Fruit fly (Drosophila melanogaster) whole organism, larva: ENCODE measurements around the gene atk.

ENCODE experiments used
- noc ChIP-seq: fragments of 200-800 bp; sonication (Bioruptor generic); optimal IDR thresholded peaks from 3 replicates; lab custom pipeline; 2019; ENCODE audit warnings: missing biosample characterization, mild to moderate bottlenecking, missing genetic modification characterization, moderate library complexity

Gene atk

DNA sequence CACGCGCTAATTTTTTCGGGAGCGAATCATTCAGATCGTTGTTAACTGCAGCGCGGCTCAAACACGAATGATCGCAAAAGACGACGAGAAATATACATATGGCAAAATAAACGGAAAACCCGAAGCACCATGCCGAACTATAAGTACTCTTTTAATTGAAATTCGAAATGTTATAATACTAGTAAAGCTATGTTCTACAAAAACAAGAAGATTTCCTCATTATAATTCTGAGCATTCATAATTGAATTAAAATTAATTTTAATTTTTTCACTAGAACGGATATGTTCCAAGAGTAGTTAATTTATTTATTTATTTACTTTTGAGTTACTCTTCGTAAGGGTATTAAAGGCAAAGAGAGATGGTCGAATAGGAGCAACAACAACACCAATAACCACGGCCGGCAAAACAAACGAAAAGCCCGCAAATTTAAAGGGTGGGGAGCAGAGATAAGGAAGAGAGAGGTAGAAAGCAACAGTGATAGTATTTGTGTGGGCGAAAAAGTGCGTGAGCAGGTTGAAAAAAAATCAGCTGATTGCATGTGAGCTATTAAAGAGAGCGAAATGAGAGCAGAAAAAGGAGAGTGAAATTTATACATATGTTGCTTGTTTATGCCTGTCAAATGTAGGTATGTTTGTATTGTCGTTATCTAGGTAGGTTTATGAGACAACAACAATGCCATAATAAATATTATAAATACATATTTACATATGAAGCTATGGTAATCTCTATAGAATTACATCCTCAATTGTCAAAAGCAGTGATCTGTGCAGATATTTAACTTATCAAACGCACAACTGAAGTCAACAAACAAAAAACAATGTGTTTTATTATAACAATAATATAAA is 29.0 kb upstream of the atk start:
- peak; percentile 96 for TF ChIP-seq noc (tag; lab: Kevin White, UChicago)

DNA sequence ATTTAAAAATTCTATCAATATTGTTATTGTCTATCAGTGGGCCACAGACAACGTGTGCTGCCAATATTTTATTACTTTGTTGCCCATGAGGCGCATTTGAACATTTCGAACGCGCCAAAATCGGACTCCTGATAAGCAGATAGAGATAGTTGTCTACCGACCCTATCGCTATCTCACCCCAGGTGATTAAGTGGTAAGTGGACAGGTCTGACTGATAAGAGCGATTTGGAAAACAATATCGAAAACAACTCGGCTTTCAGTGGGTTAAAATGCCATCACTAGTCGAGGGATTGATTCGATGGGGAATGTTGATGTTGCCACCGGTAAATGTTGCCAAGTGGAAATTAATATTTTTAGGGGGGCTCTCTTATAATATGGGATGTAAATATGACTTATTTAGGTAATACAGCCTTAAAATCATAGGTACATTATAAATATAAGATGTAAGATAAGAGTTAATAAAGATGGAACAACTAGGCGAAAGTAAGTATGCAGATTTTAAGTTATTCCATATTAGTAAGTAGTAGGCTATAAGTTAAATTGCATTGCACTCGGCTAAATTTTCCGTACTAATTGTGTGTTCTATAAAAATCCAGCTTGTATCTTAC is 27.0 kb upstream of the atk start, which contains the start of gene ND-39:
ND-39 (plus strand) TSS at position 558 of the 608 bp plus-strand sequence.
- peak; percentile 18 for TF ChIP-seq noc (tag; lab: Kevin White, UChicago)

DNA sequence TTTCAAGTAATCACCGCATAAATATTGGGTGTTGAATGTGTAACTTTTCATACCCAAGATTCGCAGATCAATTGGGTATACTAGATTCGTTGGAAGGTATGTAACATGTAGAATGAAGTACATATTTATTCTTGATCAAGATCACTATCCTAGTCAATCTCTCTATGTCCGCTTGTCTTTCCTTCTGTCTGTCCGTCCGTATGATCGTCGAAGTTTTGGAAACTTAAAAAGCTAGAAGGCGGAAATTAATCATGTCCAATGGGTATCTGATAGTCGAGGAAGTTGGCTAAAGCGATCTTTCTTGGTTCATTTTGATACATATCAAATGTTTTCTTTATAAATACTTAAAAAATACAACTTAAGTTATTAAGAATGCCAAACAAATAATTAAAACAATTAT is 23.0 kb upstream of the atk start:
- TF ChIP-seq noc (tag; lab: Kevin White, UChicago): no peak

DNA sequence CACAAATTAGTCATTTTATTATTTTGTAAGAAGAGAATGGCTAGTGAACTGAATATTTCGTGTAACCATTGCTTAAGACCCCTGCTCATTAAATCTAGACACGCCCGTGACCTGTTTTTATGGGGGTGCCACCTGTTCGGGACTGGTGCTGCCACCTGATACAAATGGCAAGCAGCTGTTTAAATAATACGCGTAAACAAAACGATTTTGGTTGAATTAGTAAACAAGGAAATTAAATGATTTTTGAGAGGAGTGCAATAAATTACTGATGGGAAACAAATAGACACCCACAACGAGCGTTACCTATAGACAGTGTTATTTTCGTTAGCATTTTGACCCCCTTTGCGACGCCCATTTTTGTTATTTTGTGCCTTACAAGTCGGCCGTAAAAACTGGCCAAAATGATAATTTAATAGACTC is 10.1 kb upstream of the atk start:
- TF ChIP-seq noc (tag; lab: Kevin White, UChicago): peak; percentile 88

DNA sequence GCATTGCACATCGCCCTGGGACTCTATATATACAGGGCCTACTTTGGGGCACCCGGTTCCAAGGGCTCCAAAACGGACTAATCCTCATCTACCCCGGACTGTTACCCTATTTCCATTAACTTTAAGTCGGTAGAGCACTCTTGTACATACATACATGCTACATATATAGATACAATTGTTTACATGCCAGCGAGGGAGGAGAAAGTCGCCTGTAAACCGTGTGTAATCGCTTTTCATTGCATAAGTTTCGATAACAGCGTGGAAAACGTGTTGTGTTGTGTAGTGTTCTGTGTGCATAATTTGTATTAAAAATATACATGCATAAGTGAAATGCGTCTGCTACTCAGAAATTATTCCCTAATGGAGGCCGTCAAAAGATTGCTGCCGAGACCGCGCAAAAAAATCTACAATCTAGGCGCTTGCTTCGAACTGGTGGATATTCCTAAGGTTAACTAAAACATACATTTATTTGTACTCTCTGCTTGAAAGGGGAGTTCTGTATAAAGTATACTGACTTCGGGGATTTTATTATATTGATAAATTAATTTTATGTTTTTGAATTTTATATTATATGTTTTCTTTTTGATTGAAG is 9.6 kb upstream of the atk start, which contains the start of gene isoQC:
isoQC (plus strand) TSS at position 270 of the 592 bp plus-strand sequence.
- no peak for TF ChIP-seq noc (tag; lab: Kevin White, UChicago)

DNA sequence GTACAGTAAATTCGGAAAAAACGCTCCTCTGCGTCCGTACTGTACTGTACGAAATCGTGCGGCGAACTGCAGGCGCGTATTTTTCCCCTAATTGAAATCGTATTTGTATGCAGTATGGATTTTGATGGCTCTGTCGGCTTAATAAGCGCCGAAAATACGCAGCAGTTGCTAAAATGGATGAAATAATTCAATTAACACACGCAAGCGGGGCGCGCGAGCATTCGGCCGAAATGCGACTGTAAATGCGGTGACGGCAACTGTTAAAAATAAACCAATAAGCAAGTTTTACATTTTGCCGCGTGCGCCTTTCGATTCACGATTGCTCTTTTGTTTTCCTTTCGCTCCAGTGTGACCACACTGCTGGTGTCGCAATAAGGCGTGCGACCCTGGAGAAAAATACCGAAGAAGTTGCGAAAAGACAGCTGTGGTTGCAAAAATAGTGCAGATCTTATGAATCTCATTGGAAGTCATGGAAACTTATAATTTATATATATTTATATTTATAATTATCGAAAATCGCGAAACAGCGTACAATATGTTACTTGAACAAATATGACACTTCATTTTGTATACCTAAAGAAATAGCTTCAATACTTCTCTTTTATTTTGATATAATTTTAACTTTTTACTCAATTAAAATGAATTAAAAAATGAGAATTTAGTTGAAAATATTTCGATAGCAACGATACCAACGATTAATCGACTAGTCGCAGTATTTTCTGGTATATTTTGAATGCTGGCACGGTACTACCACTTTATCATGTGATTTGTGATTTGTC is 8.5 kb upstream of the atk start, which contains the start of the genes CG32428 and CG5969:
CG32428 (minus strand) TSS at position 703 of the 779 bp plus-strand sequence.
CG5969 (plus strand) TSS at position 763 of the 779 bp plus-strand sequence.
- peak; percentile 61 for TF ChIP-seq noc (tag; lab: Kevin White, UChicago)

DNA sequence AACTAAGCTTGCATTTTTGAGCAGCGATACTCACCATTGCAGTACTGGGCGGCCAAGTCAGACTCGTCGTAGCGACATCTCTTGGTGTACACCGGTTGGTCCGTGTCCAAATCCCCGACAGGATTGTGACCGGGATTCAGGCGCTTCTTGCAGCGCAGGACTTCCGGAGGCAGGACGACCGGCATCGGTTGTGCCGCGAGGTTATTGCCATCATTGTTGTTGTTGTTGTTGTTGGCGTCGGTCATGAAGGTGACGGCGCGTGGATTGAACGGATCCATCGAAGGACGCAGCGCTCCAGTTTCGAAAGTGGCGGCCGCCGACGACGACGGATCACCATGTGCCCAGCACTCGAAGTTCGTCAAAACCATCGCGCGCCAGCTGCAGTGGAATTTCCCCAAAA is 7.9 kb upstream of the atk start:
- no peak for TF ChIP-seq noc (tag; lab: Kevin White, UChicago)

DNA sequence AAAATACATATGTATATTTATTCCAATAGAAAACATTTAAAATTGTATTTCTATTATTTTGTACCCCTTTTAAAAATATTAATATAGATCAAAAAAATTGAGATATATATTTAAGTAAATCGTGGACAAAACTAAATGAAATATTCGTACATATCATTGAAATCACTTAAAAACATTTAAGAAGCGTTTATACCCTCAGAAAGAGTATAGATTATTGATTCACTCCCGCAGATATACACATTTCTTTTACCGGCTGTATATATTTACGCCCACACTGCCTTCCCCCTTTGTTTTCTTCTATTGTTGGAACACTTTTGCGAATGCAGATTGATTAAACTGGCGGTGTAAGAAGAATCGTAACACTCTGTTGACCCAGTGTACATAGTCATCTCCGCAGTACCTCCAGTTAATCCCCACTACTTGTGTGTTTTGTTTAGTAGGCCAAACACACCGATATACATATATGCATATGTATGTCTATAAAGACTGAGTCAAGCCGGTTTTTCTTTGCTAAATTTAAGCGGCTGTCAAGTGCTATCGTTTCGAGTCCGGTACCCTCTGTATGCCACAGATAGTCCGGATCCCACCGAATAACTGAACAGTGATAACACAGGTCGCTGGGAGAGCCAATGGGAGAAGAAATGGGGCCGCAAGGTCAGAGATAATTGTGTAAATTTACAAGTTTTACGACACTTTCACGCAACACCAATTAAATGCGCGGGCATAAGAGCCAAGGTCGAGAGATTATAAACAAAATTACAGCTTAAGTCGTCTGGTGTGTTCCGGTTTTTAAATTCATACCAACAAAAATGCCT is 7.0 kb upstream of the atk start:
- peak; percentile 75 for TF ChIP-seq noc (tag; lab: Kevin White, UChicago)

DNA sequence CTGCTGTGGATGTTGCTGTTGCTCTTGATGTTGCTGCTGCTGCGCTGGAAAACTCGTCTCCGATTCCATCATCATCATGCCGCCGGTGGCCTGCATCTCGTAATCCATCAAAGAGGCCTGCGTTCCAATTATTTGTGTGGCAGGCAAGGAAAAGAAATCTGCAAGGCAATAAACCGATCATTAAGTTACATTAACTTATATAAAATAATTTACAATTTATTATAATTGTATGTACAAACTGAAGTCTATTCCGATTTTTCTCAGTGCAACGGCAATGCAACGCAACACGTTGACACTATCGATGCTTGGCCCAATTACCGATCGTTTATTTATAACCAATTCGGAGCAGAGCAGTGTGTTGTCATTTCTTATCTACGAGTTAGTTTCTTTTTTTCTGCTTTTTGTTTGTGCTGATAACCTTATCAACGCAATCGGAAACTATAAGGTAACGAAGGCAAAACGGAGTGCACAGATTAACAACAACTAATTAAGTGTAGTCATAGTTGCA is 6.4 kb upstream of the atk start:
- no peak for TF ChIP-seq noc (tag; lab: Kevin White, UChicago)

DNA sequence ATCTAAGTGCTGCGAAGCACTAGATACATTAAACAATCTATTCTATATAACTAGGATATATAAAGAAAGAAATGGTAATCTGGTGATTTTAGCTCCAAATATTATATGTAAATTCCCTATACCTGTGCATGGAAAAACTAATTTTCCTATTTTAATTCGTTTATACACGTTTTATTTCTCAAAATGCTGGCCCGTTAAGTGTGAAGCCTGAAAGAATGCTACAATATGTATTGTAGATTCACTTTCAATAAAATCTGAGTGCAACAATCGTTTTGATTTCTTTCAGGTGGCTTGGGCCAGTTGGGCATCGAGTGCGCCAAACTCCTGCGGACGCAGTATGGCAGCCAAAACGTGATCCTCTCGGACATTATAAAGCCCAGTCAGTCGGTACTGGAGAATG is 2.8 kb upstream of the atk start:
- no peak for TF ChIP-seq noc (tag; lab: Kevin White, UChicago)

DNA sequence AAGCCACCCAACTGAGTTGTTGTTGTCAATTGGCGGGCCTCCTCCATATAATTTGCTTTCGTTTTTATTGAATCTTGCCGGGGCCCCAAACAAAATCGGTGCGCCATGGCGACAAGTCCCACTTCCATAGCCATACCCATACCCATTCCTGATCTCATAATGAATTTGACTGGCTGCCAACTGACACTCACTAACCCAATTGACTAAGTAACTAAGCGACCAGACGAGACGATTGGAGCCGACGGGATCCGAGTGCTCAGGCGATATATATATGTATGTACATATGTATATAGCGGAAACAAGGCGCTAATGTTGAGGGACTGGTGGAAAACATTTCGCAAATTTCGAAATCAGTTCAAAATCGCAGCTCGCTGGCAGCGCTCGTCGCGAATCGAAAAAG is 1.9 kb upstream of the atk start, which contains the start of gene Tdh:
Tdh (plus strand) TSS at position 346 of the 400 bp plus-strand sequence.
- no peak for TF ChIP-seq noc (tag; lab: Kevin White, UChicago)

DNA sequence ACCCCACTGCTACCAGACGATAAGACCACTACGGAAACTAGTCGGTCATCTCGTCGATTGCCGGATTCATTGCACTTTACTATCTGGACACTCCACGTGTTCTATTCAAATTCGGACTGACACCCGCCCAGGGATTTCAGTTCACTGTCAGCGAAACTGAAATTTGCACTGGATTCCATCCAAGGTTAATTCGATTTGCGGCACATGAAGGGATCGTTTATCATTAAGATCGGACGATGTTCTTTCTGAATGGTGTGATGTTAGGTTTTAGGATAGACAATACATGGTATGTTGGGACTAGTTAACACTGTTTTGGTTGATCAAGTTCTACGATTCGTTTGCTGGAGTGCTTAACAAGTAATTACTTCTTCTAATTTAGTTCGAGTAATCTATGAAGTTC is 1.3 kb upstream of the atk start, which contains the start of gene CG42764:
CG42764 (minus strand) TSS at position 101 of the 400 bp plus-strand sequence.
- TF ChIP-seq noc (tag; lab: Kevin White, UChicago): no peak

DNA sequence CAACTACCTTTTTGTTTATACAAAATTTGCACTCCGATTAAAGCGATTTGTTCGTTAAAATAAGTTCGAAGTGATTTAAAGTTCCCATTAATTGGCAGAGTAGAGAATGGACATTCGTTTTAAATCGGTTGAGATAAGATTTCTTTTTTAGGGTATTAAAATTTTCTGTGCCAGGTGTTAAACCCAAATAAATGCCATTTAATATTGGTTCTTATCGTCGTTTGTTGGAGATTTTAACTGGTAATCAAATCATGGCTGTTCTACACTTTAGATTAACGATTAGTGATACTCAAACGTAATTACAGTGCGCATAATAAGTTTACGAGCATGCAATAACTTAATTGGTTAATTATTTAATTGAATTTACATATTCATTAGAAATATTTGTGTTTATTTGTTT is 2.3 kb downstream of the atk start:
- TF ChIP-seq noc (tag; lab: Kevin White, UChicago): peak; percentile 34

DNA sequence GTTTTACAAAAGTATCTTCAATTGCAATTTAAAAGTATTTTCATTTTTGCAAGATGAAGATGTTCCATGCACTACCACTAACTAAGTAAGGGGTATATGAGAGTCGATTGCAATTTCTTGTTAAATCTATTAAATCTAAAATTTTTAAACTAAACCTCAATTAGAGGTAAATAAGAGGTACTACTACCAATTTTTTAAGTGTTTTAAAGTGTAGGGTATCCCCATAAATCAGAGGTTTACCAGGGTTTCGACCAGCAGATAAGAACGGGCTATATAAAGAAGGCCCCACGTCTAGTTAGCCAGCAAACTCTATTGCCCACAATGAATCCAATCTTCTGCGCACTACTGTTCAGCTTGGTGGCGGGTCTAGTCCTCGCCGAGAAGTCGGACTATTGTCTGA is 4.3 kb downstream of the atk start, which contains the start of gene mag:
mag (plus strand) TSS at position 301 of the 400 bp plus-strand sequence.
- no peak for TF ChIP-seq noc (tag; lab: Kevin White, UChicago)
